Worm (Caenorhabditis elegans): ENCODE measurements around the gene suex-2.

- TF ChIP-seq F39B2.1 (GFP tag; IDR thresholded peaks at IDR 0.05): no peak
- no peak for TF ChIP-seq nhr-120 (GFP tag; IDR thresholded peaks at IDR 0.05)
- no peak for TF ChIP-seq hmg-1.2 (GFP tag; IDR thresholded peaks at IDR 0.05)
- no peak for TF ChIP-seq F33H1.4 (GFP tag; IDR thresholded peaks at IDR 0.05)
Measured at ce11 chrIV:9007947-9008346, 39.9 kb downstream of the suex-2 start.
